Fruit fly (Drosophila melanogaster) Kc167 (cell line): ENCODE data around the gene Eip78C.

Experiments
- Myc ChIP-seq: fragments of >200 bp; optimal IDR thresholded peaks from 2 replicates; lab custom pipeline; 2017; ENCODE audit warnings: missing external identifiers
- Sin3A ChIP-seq: fragments of >200 bp; optimal IDR thresholded peaks from 2 replicates; lab custom pipeline; 2018; ENCODE audit warnings: missing external identifiers
- h ChIP-seq: fragments of >200 bp; optimal IDR thresholded peaks from 3 replicates; lab custom pipeline; 2018; ENCODE audit warnings: missing external identifiers
- insv ChIP-seq: fragments of >200 bp; optimal IDR thresholded peaks from 3 replicates; lab custom pipeline; 2018; ENCODE audit warnings: missing external identifiers
- psq ChIP-seq: fragments of >200 bp; optimal IDR thresholded peaks from 2 replicates; lab custom pipeline; 2017; ENCODE audit warnings: missing external identifiers
- ttk ChIP-seq: sonication (Bioruptor generic); optimal IDR thresholded peaks from 2 replicates; lab custom pipeline; 2017; ENCODE audit warnings: missing external identifiers

DNA sequence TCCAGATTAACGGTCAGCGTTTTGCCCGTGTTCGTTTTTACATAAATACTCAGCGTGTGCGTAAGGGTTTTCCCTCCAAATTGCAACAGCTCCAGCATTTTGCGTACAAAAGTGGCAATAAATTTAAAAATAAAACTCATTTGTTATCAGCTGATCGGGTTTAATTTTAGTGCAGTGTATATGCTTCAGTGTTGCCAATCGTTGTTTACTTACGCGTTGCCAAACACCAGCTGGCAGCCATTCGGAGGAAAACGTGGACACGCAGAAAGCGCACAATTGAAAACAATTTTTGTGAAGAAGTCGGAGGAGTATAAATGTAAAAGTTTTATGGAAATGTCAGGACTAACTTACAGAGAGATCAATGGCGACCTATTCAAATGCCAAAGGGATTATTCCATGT, 29.8 kb upstream of the Eip78C start, which contains the start of the genes Targ3 and park:
- TF ChIP-seq psq (lab: Kevin White, UChicago) (no peak), h (no peak), Sin3A (no peak), ttk (no peak), insv (no peak), Myc (lab: Kevin White, UChicago) (no peak)
